Worm (Caenorhabditis elegans): ENCODE measurements around the gene C14E2.6.

- TF ChIP-seq unc-62 (GFP tag; optimal IDR thresholded peaks at IDR 0.05): no peak
- no peak for TF ChIP-seq sptf-1 (tag; optimal IDR thresholded peaks at IDR 0.05)
- TF ChIP-seq elt-3 (tag; optimal IDR thresholded peaks at IDR 0.05): no peak
- no peak for TF ChIP-seq ham-2 (GFP tag; optimal IDR thresholded peaks at IDR 0.05)
- TF ChIP-seq mls-2 (tag; optimal IDR thresholded peaks at IDR 0.05): no peak
- TF ChIP-seq lin-13 (tag; optimal IDR thresholded peaks at IDR 0.05): no peak
- TF ChIP-seq pha-4 (tag; optimal IDR thresholded peaks at IDR 0.05): no peak
- TF ChIP-seq nhr-76 (tag; optimal IDR thresholded peaks at IDR 0.05): no peak
- no peak for TF ChIP-seq ceh-83 (GFP tag; optimal IDR thresholded peaks at IDR 0.05)
- no peak for TF ChIP-seq nhr-12 (tag; optimal IDR thresholded peaks at IDR 0.05)
- TF ChIP-seq ces-1 (GFP tag; optimal IDR thresholded peaks at IDR 0.05): no peak
- TF ChIP-seq zip-8 (tag; optimal IDR thresholded peaks at IDR 0.05): no peak
- TF ChIP-seq nhr-237 (tag; optimal IDR thresholded peaks at IDR 0.05): no peak
Observed at ce11 chrX:1829937-1830336, at the start of gene C14E2.6.
